Worm (Caenorhabditis elegans) whole organism, early embryonic: ENCODE measurements around the gene D2023.4.

ENCODE experiments used
- B0310.2 ChIP-seq: sonication (generic microtip); optimal IDR thresholded peaks from 2 replicates; lab custom pipeline; 2016; ENCODE audit warnings: mild to moderate bottlenecking, missing genetic modification characterization, missing compliant biosample characterization
- F13C5.2 ChIP-seq: sonication (generic microtip); optimal IDR thresholded peaks from 2 replicates; lab custom pipeline; 2017; ENCODE audit warnings: mild to moderate bottlenecking, missing genetic modification characterization, inconsistent platforms, missing compliant biosample characterization
- aly-1 ChIP-seq: sonication (generic microtip); optimal IDR thresholded peaks from 2 replicates; lab custom pipeline; 2016; ENCODE audit warnings: missing genetic modification characterization, missing compliant biosample characterization
- ama-1 ChIP-seq: fragments of 150-350 bp; optimal IDR thresholded peaks from 2 replicates; lab custom pipeline; 2014
- ceh-13 ChIP-seq: fragments of 200-800 bp; sonication (Bioruptor generic); optimal IDR thresholded peaks from 2 replicates; lab custom pipeline; 2018; ENCODE audit warnings: mild to moderate bottlenecking, missing genetic modification characterization, missing compliant biosample characterization
- ceh-36 ChIP-seq: sonication (generic microtip); optimal IDR thresholded peaks from 2 replicates; lab custom pipeline; 2016; ENCODE audit warnings: missing genetic modification characterization, inconsistent platforms, missing compliant biosample characterization
- ets-7 ChIP-seq: sonication (generic microtip); optimal IDR thresholded peaks from 2 replicates; lab custom pipeline; 2016; ENCODE audit warnings: missing genotype, missing genetic modification characterization, missing compliant biosample characterization
- flt-1 ChIP-seq: fragments of 200-800 bp; sonication (Bioruptor generic); IDR thresholded peaks from 2 replicates; pipeline ENCODE4 v1.3.6; 2022; ENCODE audit warnings: missing genetic modification characterization, missing compliant biosample characterization
- hmbx-1 ChIP-seq: sonication (generic microtip); optimal IDR thresholded peaks from 2 replicates; lab custom pipeline; 2016; ENCODE audit warnings: mild to moderate bottlenecking, missing genetic modification characterization, missing compliant biosample characterization
- hmg-4 ChIP-seq: fragments of 200-800 bp; sonication (Bioruptor generic); optimal IDR thresholded peaks from 2 replicates; lab custom pipeline; 2018; ENCODE audit warnings: mild to moderate bottlenecking, missing genetic modification characterization, missing compliant biosample characterization
- hnd-1 ChIP-seq: sonication (generic microtip); optimal IDR thresholded peaks from 2 replicates; lab custom pipeline; 2016; ENCODE audit warnings: missing genetic modification characterization, missing compliant biosample characterization
- pes-1 ChIP-seq: fragments of 200-800 bp; sonication (Bioruptor generic); IDR thresholded peaks from 2 replicates; pipeline ENCODE4 v1.3.6; 2022; ENCODE audit warnings: missing genetic modification reagents, missing genetic modification characterization, missing compliant biosample characterization
- scrt-1 ChIP-seq: fragments of 200-800 bp; sonication (Bioruptor generic); IDR thresholded peaks from 2 replicates; pipeline ENCODE4 v1.3.6; 2022; ENCODE audit warnings: missing genetic modification characterization, missing compliant biosample characterization
- sea-1 ChIP-seq: fragments of 200-800 bp; sonication (Bioruptor generic); conservative IDR thresholded peaks from 2 replicates; pipeline ENCODE4 v1.3.6; 2022; ENCODE audit warnings: missing genetic modification characterization, missing compliant biosample characterization
- tbx-11 ChIP-seq: fragments of 200-800 bp; sonication (Bioruptor generic); IDR thresholded peaks from 2 replicates; pipeline ENCODE4 v1.3.6; 2022; ENCODE audit warnings: missing genetic modification characterization, missing compliant biosample characterization
- tbx-37 ChIP-seq: fragments of 200-800 bp; sonication (Bioruptor generic); conservative IDR thresholded peaks from 2 replicates; pipeline ENCODE4 v1.3.6; 2022; ENCODE audit warnings: missing genetic modification reagents, missing genetic modification characterization, missing compliant biosample characterization
- tra-4 ChIP-seq: sonication (generic microtip); optimal IDR thresholded peaks from 2 replicates; lab custom pipeline; 2017; ENCODE audit warnings: missing genetic modification characterization, missing compliant biosample characterization

The D2023.4 gene

ce11 chrV:11826967-11827366 is 1.4 kb upstream of the D2023.4 start, which contains the start of the genes mpst-1 and D2023.6:
Gene mpst-1 (minus strand): TSS chrV:11827067.
Gene D2023.6 (plus strand): TSS chrV:11827354.
- no peak for TF ChIP-seq pes-1 (GFP tag; lab: Robert Waterston, UW)
- no peak for TF ChIP-seq tbx-37 (GFP tag; lab: Robert Waterston, UW)
- no peak for TF ChIP-seq aly-1
- no peak for TF ChIP-seq F13C5.2
- TF ChIP-seq ets-7 (tag; lab: Kevin White, UChicago), result no peak
- no peak for TF ChIP-seq ama-1
- TF ChIP-seq hmg-4 (GFP tag; lab: Kevin White, UChicago), result no peak
- TF ChIP-seq hnd-1, result no peak
- TF ChIP-seq sea-1 (GFP tag; lab: Robert Waterston, UW), result no peak
- no peak for TF ChIP-seq flt-1 (GFP tag; lab: Robert Waterston, UW)
- no peak for TF ChIP-seq tra-4 (tag; lab: Kevin White, UChicago)
- no peak for TF ChIP-seq hmbx-1
- TF ChIP-seq ceh-36 (tag; lab: Kevin White, UChicago), result no peak

- TF ChIP-seq tbx-37 (GFP tag; lab: Robert Waterston, UW), result no peak
- TF ChIP-seq ceh-13 (GFP tag; lab: Kevin White, UChicago), result no peak
Observed at ce11 chrV:11823978-11824377, 1.6 kb downstream of the D2023.4 start.

- TF ChIP-seq pes-1 (GFP tag; lab: Robert Waterston, UW), result no peak
- no peak for TF ChIP-seq flt-1 (GFP tag; lab: Robert Waterston, UW)
- no peak for TF ChIP-seq aly-1
- no peak for TF ChIP-seq hmg-4 (GFP tag; lab: Kevin White, UChicago)
- TF ChIP-seq B0310.2 (tag; lab: Kevin White, UChicago), result no peak
- TF ChIP-seq tbx-37 (GFP tag; lab: Robert Waterston, UW), result no peak
- no peak for TF ChIP-seq sea-1 (GFP tag; lab: Robert Waterston, UW)
- TF ChIP-seq hnd-1, result no peak
- TF ChIP-seq scrt-1 (GFP tag; lab: Robert Waterston, UW), result no peak
- TF ChIP-seq ceh-13 (GFP tag; lab: Kevin White, UChicago), result no peak
- TF ChIP-seq ceh-36 (tag; lab: Kevin White, UChicago), result no peak
- TF ChIP-seq tra-4 (tag; lab: Kevin White, UChicago), result no peak
- TF ChIP-seq ets-7 (tag; lab: Kevin White, UChicago), result no peak
- TF ChIP-seq ama-1, result no peak
- TF ChIP-seq tbx-11 (GFP tag; lab: Robert Waterston, UW), result no peak
Observed at ce11 chrV:11822461-11822939, 3.1 kb downstream of the D2023.4 start, which contains the start of gene pyc-1. Gene pyc-1 (minus strand): TSS chrV:11822529.

- no peak for TF ChIP-seq flt-1 (GFP tag; lab: Robert Waterston, UW)
- no peak for TF ChIP-seq B0310.2 (tag; lab: Kevin White, UChicago)
- no peak for TF ChIP-seq tbx-11 (GFP tag; lab: Robert Waterston, UW)
- no peak for TF ChIP-seq hmbx-1
- TF ChIP-seq ceh-36 (tag; lab: Kevin White, UChicago), result no peak
- no peak for TF ChIP-seq F13C5.2
- TF ChIP-seq ceh-13 (GFP tag; lab: Kevin White, UChicago), result no peak
- no peak for TF ChIP-seq ama-1
- no peak for TF ChIP-seq hmg-4 (GFP tag; lab: Kevin White, UChicago)
Observed at ce11 chrV:11820551-11820950, 5.0 kb downstream of the D2023.4 start.

- TF ChIP-seq flt-1 (GFP tag; lab: Robert Waterston, UW), result no peak
- TF ChIP-seq tbx-37 (GFP tag; lab: Robert Waterston, UW), result no peak
- no peak for TF ChIP-seq ceh-36 (tag; lab: Kevin White, UChicago)
- no peak for TF ChIP-seq pes-1 (GFP tag; lab: Robert Waterston, UW)
- no peak for TF ChIP-seq aly-1
- TF ChIP-seq hmbx-1, result no peak
- TF ChIP-seq B0310.2 (tag; lab: Kevin White, UChicago), result no peak
- no peak for TF ChIP-seq F13C5.2
- TF ChIP-seq hnd-1, result no peak
- TF ChIP-seq ets-7 (tag; lab: Kevin White, UChicago), result no peak
- no peak for TF ChIP-seq sea-1 (GFP tag; lab: Robert Waterston, UW)
- TF ChIP-seq tra-4 (tag; lab: Kevin White, UChicago), result no peak
- no peak for TF ChIP-seq tbx-11 (GFP tag; lab: Robert Waterston, UW)
- TF ChIP-seq ceh-13 (GFP tag; lab: Kevin White, UChicago), result no peak
Observed at ce11 chrV:11819451-11819850, 6.1 kb downstream of the D2023.4 start.

ce11 chrV:11818786-11819185 is 6.8 kb downstream of the D2023.4 start:
- no peak for TF ChIP-seq pes-1 (GFP tag; lab: Robert Waterston, UW)
- no peak for TF ChIP-seq hnd-1
- TF ChIP-seq ceh-36 (tag; lab: Kevin White, UChicago), result no peak
- TF ChIP-seq B0310.2 (tag; lab: Kevin White, UChicago), result no peak
- no peak for TF ChIP-seq hmbx-1
- TF ChIP-seq tbx-11 (GFP tag; lab: Robert Waterston, UW), result no peak
- no peak for TF ChIP-seq aly-1
- no peak for TF ChIP-seq hmg-4 (GFP tag; lab: Kevin White, UChicago)

ce11 chrV:11818064-11818463 is 7.5 kb downstream of the D2023.4 start:
- no peak for TF ChIP-seq flt-1 (GFP tag; lab: Robert Waterston, UW)
- no peak for TF ChIP-seq ceh-13 (GFP tag; lab: Kevin White, UChicago)
- TF ChIP-seq ama-1, result no peak
- TF ChIP-seq ets-7 (tag; lab: Kevin White, UChicago), result no peak
- no peak for TF ChIP-seq scrt-1 (GFP tag; lab: Robert Waterston, UW)
- TF ChIP-seq pes-1 (GFP tag; lab: Robert Waterston, UW), result no peak
- no peak for TF ChIP-seq ceh-36 (tag; lab: Kevin White, UChicago)
- TF ChIP-seq hmg-4 (GFP tag; lab: Kevin White, UChicago), result no peak
- no peak for TF ChIP-seq tra-4 (tag; lab: Kevin White, UChicago)
- no peak for TF ChIP-seq aly-1
- TF ChIP-seq sea-1 (GFP tag; lab: Robert Waterston, UW), result no peak
- no peak for TF ChIP-seq hnd-1
- no peak for TF ChIP-seq hmbx-1
- no peak for TF ChIP-seq B0310.2 (tag; lab: Kevin White, UChicago)
